Worm (Caenorhabditis elegans): ENCODE results near the gene Y39H10A.1.

Y39H10A.1 gene

ce11 chrV:3756887-3757286 is 10.1 kb upstream of the Y39H10A.1 start, which contains the start of gene gid-7:
Gene gid-7 (minus strand): TSS chrV:3757074.
- TF ChIP-seq elt-2 (tag; optimal IDR thresholded peaks at IDR 0.05) (no peak), snpc-4 (tag; optimal IDR thresholded peaks at IDR 0.05) (no peak), vab-15 (tag; optimal IDR thresholded peaks at IDR 0.05) (no peak), sup-37 (GFP tag; optimal IDR thresholded peaks at IDR 0.05) (no peak), lin-15B (tag; optimal IDR thresholded peaks at IDR 0.05) (no peak), ama-1 (optimal IDR thresholded peaks at IDR 0.05) (no peak), C04F5.9 (tag; optimal IDR thresholded peaks at IDR 0.05) (no peak), rnt-1 (tag; optimal IDR thresholded peaks at IDR 0.05) (no peak), mep-1 (tag; optimal IDR thresholded peaks at IDR 0.05) (peak; percentile 66), lin-14 (GFP tag; optimal IDR thresholded peaks at IDR 0.05) (no peak), unc-86 (tag; optimal IDR thresholded peaks at IDR 0.05) (peak; percentile 33), hlh-17 (GFP tag; optimal IDR thresholded peaks at IDR 0.05; ENCODE audit: borderline replicate concordance) (no peak), aha-1 (tag; optimal IDR thresholded peaks at IDR 0.05) (no peak), sox-4 (tag; optimal IDR thresholded peaks at IDR 0.05) (no peak), nhr-84 (tag; optimal IDR thresholded peaks at IDR 0.05) (no peak), zag-1 (tag; optimal IDR thresholded peaks at IDR 0.05) (no peak), nhr-77 (tag; optimal IDR thresholded peaks at IDR 0.05) (no peak), C16A3.4 (tag; optimal IDR thresholded peaks at IDR 0.05) (no peak), nhr-12 (tag; optimal IDR thresholded peaks at IDR 0.05) (no peak), jun-1 (tag; optimal IDR thresholded peaks at IDR 0.05) (no peak), nhr-76 (tag; optimal IDR thresholded peaks at IDR 0.05) (no peak), ets-5 (GFP tag; IDR thresholded peaks at IDR 0.05) (no peak), ces-1 (GFP tag; optimal IDR thresholded peaks at IDR 0.05) (no peak), blmp-1 (tag; optimal IDR thresholded peaks at IDR 0.05) (no peak), C34B4.2 (tag; optimal IDR thresholded peaks at IDR 0.05) (no peak), dpl-1 (GFP tag; optimal IDR thresholded peaks at IDR 0.05) (peak; percentile 28 to 61 (median 60)), sptf-1 (tag; optimal IDR thresholded peaks at IDR 0.05) (no peak), ceh-90 (tag; optimal IDR thresholded peaks at IDR 0.05) (no peak), fos-1 (tag; optimal IDR thresholded peaks at IDR 0.05) (no peak), dsc-1 (tag; optimal IDR thresholded peaks at IDR 0.05) (peak; percentile 28), efl-3 (GFP tag; optimal IDR thresholded peaks at IDR 0.05) (no peak), efl-1 (optimal IDR thresholded peaks at IDR 0.05) (peak; percentile 75 to 79), efl-1 (GFP tag; optimal IDR thresholded peaks at IDR 0.05 in 1 of 2) (peak; percentile 67 to 96), isw-1 (GFP tag; IDR thresholded peaks at IDR 0.05) (no peak), lin-39 (tag; optimal IDR thresholded peaks at IDR 0.05) (no peak), unc-62 (GFP tag; optimal IDR thresholded peaks at IDR 0.05) (no peak), zip-4 (GFP tag; optimal IDR thresholded peaks at IDR 0.05) (no peak), mab-9 (GFP tag; IDR thresholded peaks at IDR 0.05) (no peak), nhr-71 (tag; optimal IDR thresholded peaks at IDR 0.05) (no peak), fkh-8 (tag; optimal IDR thresholded peaks at IDR 0.05) (no peak), swsn-7 (tag; optimal IDR thresholded peaks at IDR 0.05) (peak; percentile 54), ztf-11 (tag; optimal IDR thresholded peaks at IDR 0.05) (no peak), lin-13 (GFP tag; optimal IDR thresholded peaks at IDR 0.05) (no peak), ceh-63 (GFP tag; optimal IDR thresholded peaks at IDR 0.05) (no peak), pqm-1 (tag; optimal IDR thresholded peaks at IDR 0.05) (no peak), nhr-11 (tag; optimal IDR thresholded peaks at IDR 0.05) (peak; percentile 4), lir-3 (tag; optimal IDR thresholded peaks at IDR 0.05; ENCODE audit: poor library complexity) (no peak), nhr-237 (tag; optimal IDR thresholded peaks at IDR 0.05) (no peak), tbx-2 (tag; optimal IDR thresholded peaks at IDR 0.05) (peak; percentile 39), mdl-1 (tag; optimal IDR thresholded peaks at IDR 0.05) (peak in 1 of 2 experiments; percentile 39), fkh-10 (GFP tag; optimal IDR thresholded peaks at IDR 0.05) (no peak), Y116A8C.19 (tag; optimal IDR thresholded peaks at IDR 0.05; ENCODE audit: borderline replicate concordance) (no peak), ceh-8 (GFP tag; optimal IDR thresholded peaks at IDR 0.05) (no peak), pax-3 (tag; optimal IDR thresholded peaks at IDR 0.05) (no peak), elt-3 (tag; optimal IDR thresholded peaks at IDR 0.05) (no peak)

Measured in whole organism, L1 larva.